Worm (Caenorhabditis elegans): ENCODE data around the gene Y15E3A.5.

DNA sequence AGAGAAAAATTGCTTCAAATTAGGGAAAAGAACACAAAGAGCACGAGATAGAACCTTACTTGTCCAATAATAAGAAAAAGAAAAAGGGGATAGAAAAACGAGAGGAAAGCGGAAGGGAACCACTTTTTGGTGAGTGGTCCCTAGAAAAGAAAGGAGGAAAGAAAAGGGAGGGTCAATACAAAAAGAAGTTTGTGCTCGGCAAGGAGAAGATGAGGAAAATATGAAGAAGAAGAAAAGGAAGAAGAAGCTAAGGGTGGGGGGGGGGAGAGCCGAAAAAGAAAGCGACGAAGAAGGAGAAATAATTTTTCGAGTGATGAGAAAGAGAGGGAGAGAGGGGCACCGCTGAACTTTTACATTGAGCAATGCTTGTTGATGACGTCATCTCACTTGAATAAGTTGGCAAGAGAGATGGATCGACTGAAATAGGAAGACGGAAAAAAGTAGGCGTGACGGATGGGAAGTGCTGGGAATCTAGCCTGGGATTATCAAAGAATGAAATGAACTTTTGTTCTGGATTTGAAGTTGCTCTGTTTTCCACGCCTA lies 45.5 kb downstream of the Y15E3A.5 start:
- TF ChIP-seq elt-2 (tag; optimal IDR thresholded peaks at IDR 0.05), result no peak
- TF ChIP-seq fkh-6 (tag; optimal IDR thresholded peaks at IDR 0.05), result no peak
- no peak for TF ChIP-seq pax-1 (tag; optimal IDR thresholded peaks at IDR 0.05)
- TF ChIP-seq C08G9.2 (tag; optimal IDR thresholded peaks at IDR 0.05), result no peak
- no peak for TF ChIP-seq ceh-2 (tag; optimal IDR thresholded peaks at IDR 0.05)
- TF ChIP-seq pha-4 (tag; optimal IDR thresholded peaks at IDR 0.05), result no peak
- TF ChIP-seq lin-11 (tag; optimal IDR thresholded peaks at IDR 0.05), result no peak
- TF ChIP-seq fkh-10 (GFP tag; optimal IDR thresholded peaks at IDR 0.05), result no peak
- peak; percentile 79 for TF ChIP-seq unc-42 (tag; optimal IDR thresholded peaks at IDR 0.05)
- TF ChIP-seq sox-4 (tag; optimal IDR thresholded peaks at IDR 0.05), result no peak
- no peak for TF ChIP-seq odd-2 (tag; optimal IDR thresholded peaks at IDR 0.05)
